Worm (Caenorhabditis elegans) whole organism, midembryonic: Measurements from ENCODE around the gene col-13.

Source experiments
- T22C8.4 ChIP-seq: fragments of 200-800 bp; sonication (Bioruptor generic); IDR thresholded peaks from 2 replicates; pipeline ENCODE4 v1.3.6; 2022; ENCODE audit warnings: missing genetic modification characterization, missing compliant biosample characterization
- flt-1 ChIP-seq: fragments of 200-800 bp; sonication (Bioruptor generic); IDR thresholded peaks from 2 replicates; pipeline ENCODE4 v1.3.6; 2022; ENCODE audit warnings: missing genetic modification characterization, missing compliant biosample characterization
- klf-2 ChIP-seq: fragments of 200-800 bp; sonication (Bioruptor generic); conservative IDR thresholded peaks from 2 replicates; pipeline ENCODE4 v1.3.6; 2022; ENCODE audit warnings: missing genetic modification reagents, missing genetic modification characterization, missing compliant biosample characterization
- med-1 ChIP-seq: sonication (generic microtip); optimal IDR thresholded peaks from 2 replicates; lab custom pipeline; 2017; ENCODE audit warnings: missing genetic modification characterization, mild to moderate bottlenecking, missing compliant biosample characterization, antibody characterized with exemption, missing genetic modification reagents; ENCODE audit not compliant: insufficient read depth
- tab-1 ChIP-seq: fragments of 200-800 bp; sonication (Bioruptor generic); IDR thresholded peaks from 2 replicates; pipeline ENCODE4 v1.3.6; 2022; ENCODE audit warnings: missing genetic modification characterization, missing compliant biosample characterization
- ztf-23 ChIP-seq: fragments of 200-800 bp; sonication (Bioruptor generic); IDR thresholded peaks from 2 replicates; pipeline ENCODE4 v1.3.6; 2022; ENCODE audit warnings: missing genetic modification reagents, missing genetic modification characterization, missing compliant biosample characterization
- ztf-29 ChIP-seq: fragments of 200-800 bp; sonication (Bioruptor generic); IDR thresholded peaks from 2 replicates; pipeline ENCODE4 v1.3.6; 2022; ENCODE audit warnings: missing genetic modification reagents, missing genetic modification characterization, missing compliant biosample characterization

DNA sequence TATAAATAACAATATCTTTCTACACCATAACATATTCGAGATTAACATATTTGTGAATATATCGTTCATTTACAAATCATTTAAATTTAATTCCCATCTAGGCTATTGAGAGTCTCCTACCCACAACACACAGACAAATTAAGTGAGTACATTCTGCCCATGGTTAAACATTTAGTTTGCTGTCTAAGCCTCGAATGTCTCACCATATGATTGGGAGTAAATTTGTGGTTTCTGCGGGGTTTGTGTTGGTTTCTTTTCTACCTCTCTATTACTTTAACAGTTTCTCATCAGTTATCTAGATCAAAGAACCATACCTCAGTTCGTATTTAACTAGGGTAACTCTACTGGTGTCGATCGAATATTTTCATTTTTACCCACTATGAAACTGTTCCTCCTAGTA, 23.3 kb downstream of the col-13 start, which contains the start of gene ugt-2:
- TF ChIP-seq med-1 (GFP tag; lab: Kevin White, UChicago) (no peak), tab-1 (GFP tag; lab: Robert Waterston, UW) (no peak), flt-1 (GFP tag; lab: Robert Waterston, UW) (no peak), T22C8.4 (no peak), klf-2 (GFP tag; lab: Robert Waterston, UW) (no peak), ztf-29 (GFP tag; lab: Robert Waterston, UW) (no peak), ztf-23 (GFP tag; lab: Robert Waterston, UW) (no peak)
